Fruit fly (Drosophila melanogaster): ENCODE measurements around the gene CG14312.
A peak's percentile ranks its signal among the peaks of the same experiment; 100 is the strongest.

The CG14312 gene

dm6 chr3R:18311368-18311919 lies 28.1 kb upstream of the CG14312 start (continued):
- TF ChIP-seq chinmo (GFP tag; IDR thresholded peaks at IDR 0.05; ENCODE audit: partially characterized antibody) = peak; percentile 78; the same call in 2 of the 4 replicates
- TF ChIP-seq CG1233 (GFP tag; optimal IDR thresholded peaks at IDR 0.05) = peak; percentile 1
- no peak; the same call in 1 of the 2 replicates for TF ChIP-seq Rfx (GFP tag; IDR thresholded peaks at IDR 0.05)
- no peak for TF ChIP-seq amos (GFP tag; IDR thresholded peaks at IDR 0.05; ENCODE audit: partially characterized antibody)
- TF ChIP-seq toy (GFP tag; IDR thresholded peaks at IDR 0.05) = no peak
- TF ChIP-seq CG18011 (GFP tag; optimal IDR thresholded peaks at IDR 0.05) = peak; percentile 24
- no peak for TF ChIP-seq Dad (GFP tag; optimal IDR thresholded peaks at IDR 0.05)
- TF ChIP-seq rib (GFP tag; IDR thresholded peaks at IDR 0.05) = peak; percentile 88
- TF ChIP-seq B-H1 (GFP tag; IDR thresholded peaks at IDR 0.05) = no peak
- TF ChIP-seq CG2199 (GFP tag; IDR thresholded peaks at IDR 0.05) = 0 out of 3 replicates have a peak, but pooled peaks have one; percentile 63
- no peak for TF ChIP-seq HmgD (GFP tag; optimal IDR thresholded peaks at IDR 0.05)
- TF ChIP-seq ssp (GFP tag; IDR thresholded peaks at IDR 0.05) = no peak
- no peak; the same call in 3 of the 4 replicates for TF ChIP-seq Gug (GFP tag; IDR thresholded peaks at IDR 0.05)
- TF ChIP-seq Fer2 (tag; optimal IDR thresholded peaks at IDR 0.05) = no peak
- TF ChIP-seq vfl (GFP tag; optimal IDR thresholded peaks at IDR 0.05) = no peak
- no peak for TF ChIP-seq salm (tag; optimal IDR thresholded peaks at IDR 0.05)
- no peak for TF ChIP-seq CG14014 (GFP tag; IDR thresholded peaks at IDR 0.05)
- TF ChIP-seq CG31365 (tag; optimal IDR thresholded peaks at IDR 0.05) = peak; percentile 56

DNA sequence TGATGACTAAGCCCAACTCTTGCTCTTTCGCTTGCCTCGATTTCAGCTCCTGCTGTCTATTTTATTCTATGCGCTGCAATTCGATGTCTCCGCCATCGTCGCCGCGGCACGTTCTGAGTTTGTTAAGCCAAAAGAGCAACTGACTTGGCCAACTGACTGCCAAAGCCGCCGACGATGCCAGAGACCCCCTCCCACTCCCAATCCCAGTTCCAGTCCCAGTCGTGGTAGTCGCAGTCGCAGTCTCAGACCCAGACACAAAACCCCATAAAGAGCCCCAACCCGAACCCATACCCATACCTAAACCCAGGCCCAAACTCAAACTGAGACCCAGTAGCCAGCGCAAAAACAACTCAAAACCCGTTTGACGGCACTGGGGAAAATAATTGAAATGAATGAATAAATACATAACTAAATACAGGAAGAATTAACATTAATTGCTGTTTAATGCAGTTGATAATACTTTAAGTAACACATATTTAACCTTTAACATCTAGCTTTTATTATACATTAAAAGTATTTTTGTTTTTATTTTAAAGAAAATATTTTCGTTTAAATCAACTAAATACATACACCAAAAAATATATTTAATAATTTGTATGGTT lies 27.5 kb upstream of the CG14312 start:
- TF ChIP-seq CG10209 (GFP tag; optimal IDR thresholded peaks at IDR 0.05) (peak; percentile 17), Sox100B (GFP tag; optimal IDR thresholded peaks at IDR 0.05) (no peak), CG2199 (GFP tag; IDR thresholded peaks at IDR 0.05) (no peak), bsh (GFP tag; optimal IDR thresholded peaks at IDR 0.05) (no peak), tup (GFP tag; optimal IDR thresholded peaks at IDR 0.05) (no peak), Camta (GFP tag; optimal IDR thresholded peaks at IDR 0.05) (no peak), MESR4 (GFP tag; optimal IDR thresholded peaks at IDR 0.05) (no peak), CG10654 (GFP tag; optimal IDR thresholded peaks at IDR 0.05) (no peak), CG30020 (tag; optimal IDR thresholded peaks at IDR 0.05) (peak; percentile 28), hb (GFP tag; IDR thresholded peaks at IDR 0.05; ENCODE audit: partially characterized antibody) (no peak), CG17829 (tag; optimal IDR thresholded peaks at IDR 0.05) (no peak), CG7839 (tag; optimal IDR thresholded peaks at IDR 0.05) (no peak), Sin3A (optimal IDR thresholded peaks at IDR 0.05) (no peak), D19A (tag; optimal IDR thresholded peaks at IDR 0.05) (no peak), Med (GFP tag) (peak; percentile 79), CG5245 (GFP tag; optimal IDR thresholded peaks at IDR 0.05) (no peak), CG10543 (GFP tag; optimal IDR thresholded peaks at IDR 0.05) (peak; percentile 46), Vsx1 (GFP tag; optimal IDR thresholded peaks at IDR 0.05) (no peak), ap (GFP tag; IDR thresholded peaks at IDR 0.05) (no peak), Atf3 (GFP tag; optimal IDR thresholded peaks at IDR 0.05) (no peak), Lhr (GFP tag; optimal IDR thresholded peaks at IDR 0.05) (no peak), CG34422 (GFP tag; IDR thresholded peaks at IDR 0.05) (no peak), ham (GFP tag; IDR thresholded peaks at IDR 0.05) (no peak), CG4328 (GFP tag; optimal IDR thresholded peaks at IDR 0.05) (no peak), dimm (GFP tag; IDR thresholded peaks at IDR 0.05) (no peak), emc (GFP tag; optimal IDR thresholded peaks at IDR 0.05) (no peak), CG2712 (tag; optimal IDR thresholded peaks at IDR 0.05) (no peak), Max (GFP tag; optimal IDR thresholded peaks at IDR 0.05) (no peak), CG10267 (tag; optimal IDR thresholded peaks at IDR 0.05) (peak; percentile 55), CG4617 (GFP tag; optimal IDR thresholded peaks at IDR 0.05; ENCODE audit: borderline replicate concordance) (no peak), ATbp (GFP tag; optimal IDR thresholded peaks at IDR 0.05) (no peak), H2.0 (GFP tag; IDR thresholded peaks at IDR 0.05) (no peak), CG15601 (tag; optimal IDR thresholded peaks at IDR 0.05) (no peak)
